Fruit fly (Drosophila melanogaster): ENCODE results near the gene CG13847.

dm6 chr3R:22438301-22438700 lies 2.4 kb upstream of the CG13847 start:
- TF ChIP-seq CG9876 (GFP tag; optimal IDR thresholded peaks at IDR 0.05) (no peak), knrl (GFP tag; IDR thresholded peaks at IDR 0.05; ENCODE audit: partially characterized antibody) (no peak), CG2712 (tag; optimal IDR thresholded peaks at IDR 0.05) (no peak), CG1647 (GFP tag; optimal IDR thresholded peaks at IDR 0.05) (no peak), dysf (GFP tag; IDR thresholded peaks at IDR 0.05) (no peak), Mad (GFP tag; optimal IDR thresholded peaks at IDR 0.05) (no peak), cg (GFP tag; optimal IDR thresholded peaks at IDR 0.05) (no peak), pzg (GFP tag; optimal IDR thresholded peaks at IDR 0.05) (no peak), CG15479 (GFP tag; optimal IDR thresholded peaks at IDR 0.05) (no peak), danr (GFP tag; IDR thresholded peaks at IDR 0.05) (no peak), CG31441 (GFP tag; IDR thresholded peaks at IDR 0.05) (no peak)

All from whole organism, embryonic.